Worm (Caenorhabditis elegans): Measurements from ENCODE around the gene Y24D9A.6.

The Y24D9A.6 gene

DNA sequence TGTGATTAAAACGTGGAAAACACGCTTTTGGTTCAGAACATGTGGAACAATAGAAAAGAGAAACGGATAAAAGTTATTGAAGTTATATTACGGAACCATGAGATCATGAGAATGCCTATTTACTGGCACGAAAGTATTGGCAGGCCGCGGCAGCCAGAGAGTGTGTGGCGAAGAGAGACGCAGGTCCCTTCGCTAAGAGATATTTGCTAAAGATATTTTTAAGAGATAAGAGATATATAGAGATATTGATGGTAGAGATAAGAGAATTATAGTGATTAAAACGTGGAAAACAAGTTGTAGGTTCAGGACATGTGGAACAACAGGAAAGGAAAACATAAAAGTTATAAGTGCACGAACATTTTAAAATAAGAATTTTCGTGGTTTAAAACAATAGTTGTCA is 37.6 kb upstream of the Y24D9A.6 start:
- TF ChIP-seq ztf-11 (tag; optimal IDR thresholded peaks at IDR 0.05): no peak
- TF ChIP-seq ham-2 (GFP tag; optimal IDR thresholded peaks at IDR 0.05): peak; percentile 56
- TF ChIP-seq elt-1 (tag; optimal IDR thresholded peaks at IDR 0.05; ENCODE audit: borderline replicate concordance, insufficient read depth): peak; percentile 92

DNA sequence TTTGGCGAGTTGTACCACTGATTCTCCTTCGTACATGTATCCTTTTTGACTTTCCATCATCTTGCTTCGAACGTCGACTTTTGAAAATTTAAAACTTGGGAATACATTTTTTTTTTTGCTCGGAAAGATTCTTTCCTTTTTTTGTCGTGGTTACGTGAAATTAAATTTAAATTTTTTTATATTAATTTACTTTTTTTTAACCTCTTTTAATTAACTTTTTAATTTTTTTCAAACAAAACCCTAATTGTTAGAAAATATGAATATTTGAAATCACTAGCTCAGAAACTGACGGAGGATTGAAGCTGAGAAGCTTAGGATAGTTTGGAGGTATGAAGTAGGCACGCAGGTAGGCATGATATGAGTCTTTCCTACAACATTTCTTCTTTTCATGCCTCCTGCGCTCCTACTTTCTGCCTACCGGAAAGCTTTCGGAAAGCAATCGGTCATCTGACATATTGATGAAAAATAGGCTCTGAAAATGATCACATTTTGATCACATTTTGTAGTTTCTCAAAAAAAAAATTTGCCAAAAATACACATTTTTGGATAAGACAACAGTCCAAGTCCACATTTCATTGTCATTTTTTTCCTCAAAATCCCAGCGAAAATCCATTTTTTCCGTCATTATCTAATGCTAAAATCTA is 34.4 kb upstream of the Y24D9A.6 start, which contains the start of the genes R08C7.8 and R08C7.4:
TSS of gene R08C7.8 (minus strand) at position 101 of the 644 bp plus-strand sequence.
TSS of gene R08C7.4 (plus strand) at position 594 of the 644 bp plus-strand sequence.
- TF ChIP-seq nhr-12 (tag; optimal IDR thresholded peaks at IDR 0.05) (no peak), unc-39 (tag; optimal IDR thresholded peaks at IDR 0.05) (no peak), lin-32 (GFP tag; optimal IDR thresholded peaks at IDR 0.05) (no peak), lsy-2 (tag; optimal IDR thresholded peaks at IDR 0.05) (no peak), elt-1 (tag; optimal IDR thresholded peaks at IDR 0.05; ENCODE audit: borderline replicate concordance, insufficient read depth) (no peak), ham-2 (GFP tag; optimal IDR thresholded peaks at IDR 0.05) (no peak), zip-8 (tag; optimal IDR thresholded peaks at IDR 0.05) (no peak), snpc-4 (tag; optimal IDR thresholded peaks at IDR 0.05) (no peak), nhr-2 (tag; optimal IDR thresholded peaks at IDR 0.05) (no peak), mab-5 (tag; optimal IDR thresholded peaks at IDR 0.05) (no peak), pha-4 (tag; optimal IDR thresholded peaks at IDR 0.05) (no peak), cnd-1 (tag; optimal IDR thresholded peaks at IDR 0.05) (no peak), hlh-1 (tag; optimal IDR thresholded peaks at IDR 0.05) (no peak), bed-3 (GFP tag; optimal IDR thresholded peaks at IDR 0.05) (no peak), drap-1 (GFP tag; optimal IDR thresholded peaks at IDR 0.05) (no peak), ceh-39 (tag; optimal IDR thresholded peaks at IDR 0.05) (no peak), ceh-83 (GFP tag; optimal IDR thresholded peaks at IDR 0.05) (no peak), flh-1 (GFP tag; optimal IDR thresholded peaks at IDR 0.05) (no peak)

DNA sequence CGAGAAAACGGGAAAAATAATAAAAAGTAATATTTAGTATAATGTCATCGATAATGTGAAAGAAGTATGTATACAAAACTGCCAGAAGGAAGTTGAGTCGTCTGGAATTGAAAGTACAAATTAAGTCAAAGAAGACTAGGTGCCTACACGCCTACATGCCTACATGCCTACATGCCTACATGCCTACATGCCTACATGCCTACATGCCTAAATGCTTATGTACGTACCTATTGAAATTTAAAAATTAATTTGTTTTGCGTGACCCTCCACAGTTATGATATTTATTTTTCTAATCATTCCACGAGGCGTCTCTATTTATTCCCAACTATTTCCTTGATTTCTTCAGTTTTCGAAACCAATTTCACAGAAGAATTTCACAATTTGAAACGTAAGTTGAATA is 29.7 kb upstream of the Y24D9A.6 start, which contains the start of the genes str-185 and R08C7.5:
TSS of gene str-185 (minus strand) at position 101 of the 400 bp plus-strand sequence.
TSS of gene R08C7.5 (plus strand) at position 329 of the 400 bp plus-strand sequence.
- no peak for TF ChIP-seq ces-1 (GFP tag; optimal IDR thresholded peaks at IDR 0.05)
- TF ChIP-seq nhr-28 (tag; optimal IDR thresholded peaks at IDR 0.05): no peak
- TF ChIP-seq lsy-2 (tag; optimal IDR thresholded peaks at IDR 0.05): no peak
- TF ChIP-seq nhr-76 (tag; optimal IDR thresholded peaks at IDR 0.05): no peak
- no peak for TF ChIP-seq mls-2 (tag; optimal IDR thresholded peaks at IDR 0.05)
- no peak for TF ChIP-seq zip-8 (tag; optimal IDR thresholded peaks at IDR 0.05)
- TF ChIP-seq mab-5 (tag; optimal IDR thresholded peaks at IDR 0.05): no peak
- TF ChIP-seq hlh-1 (tag; optimal IDR thresholded peaks at IDR 0.05): no peak
- TF ChIP-seq sptf-1 (tag; optimal IDR thresholded peaks at IDR 0.05): no peak
- TF ChIP-seq sem-2 (GFP tag; optimal IDR thresholded peaks at IDR 0.05): no peak
- no peak for TF ChIP-seq pha-4 (tag; optimal IDR thresholded peaks at IDR 0.05)
- TF ChIP-seq lin-13 (tag; optimal IDR thresholded peaks at IDR 0.05): no peak
- TF ChIP-seq snpc-4 (tag; optimal IDR thresholded peaks at IDR 0.05): no peak

DNA sequence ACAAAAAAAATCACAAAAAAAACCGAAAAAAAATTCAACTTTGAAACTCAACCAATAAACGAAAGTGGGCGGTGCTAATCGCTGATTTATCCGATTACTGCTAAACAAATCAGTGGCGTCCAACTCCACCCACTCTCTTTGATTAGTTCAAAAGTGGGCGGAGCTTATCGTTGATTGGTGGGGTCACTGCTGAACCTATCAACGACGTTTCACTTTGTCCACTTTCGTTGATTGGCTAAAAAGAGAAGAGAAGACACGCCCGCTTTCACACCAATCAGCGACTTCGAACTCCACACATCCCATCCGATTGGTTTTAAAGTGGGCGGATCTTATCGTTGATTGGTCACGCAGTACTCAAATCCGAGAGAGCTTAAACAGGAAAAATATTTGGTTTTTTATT is 23.7 kb upstream of the Y24D9A.6 start:
- TF ChIP-seq blmp-1 (tag; optimal IDR thresholded peaks at IDR 0.05): no peak
- TF ChIP-seq elt-3 (tag; optimal IDR thresholded peaks at IDR 0.05): no peak

DNA sequence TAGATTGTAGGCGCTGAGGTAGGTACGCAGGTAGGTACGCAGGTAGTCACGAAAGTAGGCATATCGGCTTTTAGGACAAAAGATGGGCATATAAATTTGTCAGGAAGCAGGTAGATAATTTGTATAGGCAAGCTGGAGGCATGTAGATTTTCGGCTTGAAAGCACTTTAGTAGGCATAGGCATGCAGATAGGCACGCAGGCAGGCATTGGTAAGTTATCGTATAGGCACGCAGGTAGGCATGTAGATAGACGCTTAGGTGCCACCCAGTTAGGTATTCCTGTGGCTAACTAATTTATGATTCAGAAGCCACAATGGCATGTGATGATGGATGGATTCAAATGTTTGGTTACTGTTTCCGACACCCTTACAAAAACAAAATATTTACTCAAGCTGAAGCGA is 22.8 kb upstream of the Y24D9A.6 start:
- TF ChIP-seq nhr-12 (tag; optimal IDR thresholded peaks at IDR 0.05) (no peak), nhr-2 (tag; optimal IDR thresholded peaks at IDR 0.05) (no peak), blmp-1 (tag; optimal IDR thresholded peaks at IDR 0.05) (no peak), mls-2 (tag; optimal IDR thresholded peaks at IDR 0.05) (no peak), ham-2 (GFP tag; optimal IDR thresholded peaks at IDR 0.05) (no peak), tbx-8 (GFP tag; optimal IDR thresholded peaks at IDR 0.05) (no peak), nhr-76 (tag; optimal IDR thresholded peaks at IDR 0.05) (no peak), M03D4.4 (tag; optimal IDR thresholded peaks at IDR 0.05) (no peak), cnd-1 (tag; optimal IDR thresholded peaks at IDR 0.05) (no peak), drap-1 (GFP tag; optimal IDR thresholded peaks at IDR 0.05) (no peak), lin-13 (tag; optimal IDR thresholded peaks at IDR 0.05) (no peak), unc-39 (tag; optimal IDR thresholded peaks at IDR 0.05) (no peak), ceh-39 (tag; optimal IDR thresholded peaks at IDR 0.05) (no peak), flh-1 (GFP tag; optimal IDR thresholded peaks at IDR 0.05) (no peak), snpc-4 (tag; optimal IDR thresholded peaks at IDR 0.05) (no peak), sem-2 (GFP tag; optimal IDR thresholded peaks at IDR 0.05) (no peak), ceh-43 (GFP tag; optimal IDR thresholded peaks at IDR 0.05) (no peak)

Data from whole organism, mixed stage, embryonic.